Worm (Caenorhabditis elegans) whole organism, L2 larva: ENCODE data around the gene srh-18.

Experiments used
- F13H6.1 ChIP-seq: sonication (generic microtip); optimal IDR thresholded peaks from 2 replicates; lab custom pipeline; 2016; ENCODE audit warnings: missing genetic modification characterization, missing compliant biosample characterization
- Y55F3AM.14 ChIP-seq: fragments of 200-800 bp; sonication (Bioruptor generic); optimal IDR thresholded peaks from 2 replicates; lab custom pipeline; 2018; ENCODE audit warnings: mild to moderate bottlenecking, missing genetic modification characterization, missing compliant biosample characterization
- ZK546.5 ChIP-seq: sonication (generic microtip); optimal IDR thresholded peaks from 2 replicates; lab custom pipeline; 2017; ENCODE audit warnings: missing biosample characterization, missing genetic modification characterization
- alr-1 ChIP-seq: fragments of 150-350 bp; optimal IDR thresholded peaks from 2 replicates; lab custom pipeline; 2014; ENCODE audit warnings: missing biosample characterization, missing genetic modification characterization
- ama-1 ChIP-seq: fragments of 150-350 bp; optimal IDR thresholded peaks from 2 replicates; lab custom pipeline; 2018; ENCODE audit warnings: inconsistent platforms
- ceh-16 ChIP-seq: fragments of 150-350 bp; optimal IDR thresholded peaks from 2 replicates; lab custom pipeline; 2014; ENCODE audit warnings: missing biosample characterization, missing genetic modification characterization
- ceh-82 ChIP-seq: fragments of 150-350 bp; optimal IDR thresholded peaks from 2 replicates; lab custom pipeline; 2014; ENCODE audit warnings: missing biosample characterization, missing genetic modification characterization
- egl-27 ChIP-seq: sonication (generic microtip); optimal IDR thresholded peaks from 3 replicates; lab custom pipeline; 2017; ENCODE audit warnings: missing biosample characterization, missing genetic modification reagents, missing genetic modification characterization
- elt-1 ChIP-seq: fragments of 150-350 bp; optimal IDR thresholded peaks from 2 replicates; lab custom pipeline; 2014; ENCODE audit warnings: missing biosample characterization, missing genetic modification characterization
- elt-3 ChIP-seq: sonication (generic microtip); optimal IDR thresholded peaks from 2 replicates; lab custom pipeline; 2017; ENCODE audit warnings: missing biosample characterization, missing genetic modification characterization
- fos-1 ChIP-seq: fragments of 150-350 bp; optimal IDR thresholded peaks from 2 replicates; lab custom pipeline; 2014; ENCODE audit warnings: missing biosample characterization, missing genetic modification characterization
- gmeb-1 ChIP-seq: fragments of 150-350 bp; optimal IDR thresholded peaks from 2 replicates; lab custom pipeline; 2014; ENCODE audit warnings: missing biosample characterization, missing genetic modification characterization
- lin-11 ChIP-seq: fragments of 150-350 bp; sonication (generic microtip); optimal IDR thresholded peaks from 2 replicates; lab custom pipeline; 2014; ENCODE audit warnings: missing biosample characterization, missing genetic modification characterization, inconsistent platforms, mixed read lengths
- lin-13 ChIP-seq: fragments of 150-350 bp; optimal IDR thresholded peaks from 2 replicates; lab custom pipeline; 2014; ENCODE audit warnings: missing biosample characterization, missing genetic modification reagents, missing genetic modification characterization
- lin-39 ChIP-seq: fragments of 150-350 bp; optimal IDR thresholded peaks from 2 replicates; lab custom pipeline; 2014; ENCODE audit warnings: missing biosample characterization, missing genetic modification reagents, missing genetic modification characterization
- lsy-2 ChIP-seq, 2 experiments: fragments of 150-350 bp in 1 of 2; sonication (generic microtip) in 1 of 2; optimal IDR thresholded peaks; 2 replicates each; lab custom pipeline; 2014 to 2017; ENCODE audit warnings: missing biosample characterization in 2 of 2, missing genetic modification characterization in 2 of 2
- mbf-1 ChIP-seq: sonication (generic microtip); optimal IDR thresholded peaks from 2 replicates; lab custom pipeline; 2017; ENCODE audit warnings: missing biosample characterization, missing genetic modification characterization
- nhr-11 ChIP-seq: fragments of 150-350 bp; optimal IDR thresholded peaks from 2 replicates; lab custom pipeline; 2014; ENCODE audit warnings: missing biosample characterization, missing genetic modification characterization
- nhr-21 ChIP-seq: fragments of 150-350 bp; optimal IDR thresholded peaks from 2 replicates; lab custom pipeline; 2014; ENCODE audit warnings: missing biosample characterization, missing genetic modification characterization
- nhr-23 ChIP-seq: fragments of 150-350 bp; optimal IDR thresholded peaks from 2 replicates; lab custom pipeline; 2014; ENCODE audit warnings: missing biosample characterization, missing genetic modification reagents, missing genetic modification characterization
- nhr-237 ChIP-seq: fragments of 150-350 bp; optimal IDR thresholded peaks from 2 replicates; lab custom pipeline; 2014; ENCODE audit warnings: missing biosample characterization, missing genetic modification characterization
- nhr-6 ChIP-seq: fragments of 150-350 bp; optimal IDR thresholded peaks from 2 replicates; lab custom pipeline; 2014; ENCODE audit warnings: missing biosample characterization, missing genetic modification characterization
- nhr-77 ChIP-seq: fragments of 150-350 bp; optimal IDR thresholded peaks from 2 replicates; lab custom pipeline; 2014; ENCODE audit warnings: missing biosample characterization, missing genetic modification characterization
- sem-4 ChIP-seq: fragments of 150-350 bp; optimal IDR thresholded peaks from 2 replicates; lab custom pipeline; 2014; ENCODE audit warnings: missing biosample characterization, missing genetic modification reagents, missing genetic modification characterization
- skn-1 ChIP-seq: sonication (generic microtip); optimal IDR thresholded peaks from 2 replicates; lab custom pipeline; 2017; ENCODE audit warnings: missing biosample characterization, missing genetic modification characterization
- sma-9 ChIP-seq, 2 experiments: fragments of 150-350 bp in 1 of 2; sonication (generic microtip) in 1 of 2; optimal IDR thresholded peaks; 2 replicates each; lab custom pipeline; 2014 to 2016; ENCODE audit warnings: missing genetic modification characterization in 2 of 2, mild to moderate bottlenecking in 1 of 2, missing biosample characterization in 1 of 2, missing compliant biosample characterization in 1 of 2, missing genetic modification reagents in 1 of 2, moderate library complexity in 1 of 2
- unc-62 ChIP-seq: fragments of 150-350 bp; optimal IDR thresholded peaks from 2 replicates; lab custom pipeline; 2014; ENCODE audit warnings: missing biosample characterization, missing genetic modification reagents, missing genetic modification characterization
- zag-1 ChIP-seq: fragments of 150-350 bp; optimal IDR thresholded peaks from 2 replicates; lab custom pipeline; 2014; ENCODE audit warnings: missing biosample characterization, missing genetic modification characterization
- ztf-11 ChIP-seq: sonication (generic microtip); optimal IDR thresholded peaks from 2 replicates; lab custom pipeline; 2017; ENCODE audit warnings: missing biosample characterization, missing genetic modification characterization

Gene srh-18

DNA sequence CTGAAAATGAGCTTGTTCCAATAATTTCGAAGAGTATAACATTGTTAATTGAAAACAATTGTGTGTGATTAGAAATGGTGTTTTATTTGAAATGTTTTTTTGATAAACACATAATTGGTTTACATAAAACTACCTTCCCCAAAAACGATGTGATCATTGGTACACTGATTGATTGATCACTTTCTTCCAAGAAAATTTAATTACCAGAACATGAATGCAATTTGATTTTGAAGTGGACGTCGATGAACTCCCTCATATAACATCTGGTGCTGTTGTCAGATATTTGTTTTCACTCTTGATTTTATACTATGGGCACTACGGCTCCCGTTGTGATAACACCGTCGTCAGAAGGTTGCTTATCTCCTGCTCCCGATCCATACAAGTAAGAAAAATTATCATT lies 2.4 kb downstream of the srh-18 start, which contains the start of gene srh-15:
Gene srh-15 (plus strand): TSS at position 301 of the 400 bp plus-strand sequence.
- TF ChIP-seq skn-1 (tag; lab: Kevin White, UChicago) = no peak
- no peak for TF ChIP-seq ceh-16 (tag; lab: Kevin White, UChicago)
- no peak for TF ChIP-seq nhr-6 (tag; lab: Kevin White, UChicago)
- TF ChIP-seq, all 48 proteins: peak for 0

DNA sequence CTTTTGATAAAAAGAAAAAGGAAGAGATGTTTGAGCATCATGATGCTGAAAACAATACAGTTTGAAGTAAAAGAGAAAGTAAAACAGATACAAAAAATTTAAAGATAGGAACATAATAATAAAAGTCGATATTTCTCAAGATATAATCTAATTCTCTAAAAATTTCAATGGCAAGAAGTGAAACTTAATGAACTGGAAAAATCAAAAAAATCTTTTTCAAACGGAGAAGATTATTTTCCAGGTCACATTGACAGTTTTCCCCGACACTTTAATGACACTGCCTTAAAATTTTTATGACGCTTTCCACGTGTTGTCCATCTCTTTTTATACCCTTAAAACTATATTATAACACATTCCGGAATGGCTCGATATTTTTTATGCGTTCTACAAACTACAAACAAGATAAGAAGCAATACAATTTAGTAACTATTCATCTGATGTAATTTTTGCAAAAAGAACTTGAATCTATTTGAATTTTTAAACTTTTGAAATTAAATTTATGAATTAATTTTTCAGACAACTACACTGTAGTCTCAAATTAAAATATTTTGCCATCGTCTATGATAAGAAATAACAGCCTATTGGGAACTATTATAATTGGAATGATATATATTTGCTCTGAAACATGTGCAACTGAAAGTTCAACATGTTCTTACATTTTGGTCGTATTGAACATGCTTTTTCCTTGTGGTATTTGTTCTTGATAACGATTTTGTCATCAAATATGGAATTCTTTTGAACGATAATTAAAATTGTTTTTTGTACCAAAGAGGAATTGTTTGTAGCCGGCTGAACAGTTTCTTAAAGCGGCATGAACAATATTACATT lies 6.9 kb downstream of the srh-18 start, which contains the start of gene C50B6.7:
Gene C50B6.7 (minus strand): TSS at position 51 of the 828 bp plus-strand sequence.
- TF ChIP-seq sma-9 (GFP tag; optimal IDR thresholded peaks at IDR 0.05; lab: Kevin White, UChicago) (peak; percentile 1), sma-9 (tag; optimal IDR thresholded peaks at IDR 0.05; lab: Kevin White, UChicago) (no peak), fos-1 (tag; lab: Kevin White, UChicago) (peak; percentile 36), lin-13 (GFP tag; lab: Kevin White, UChicago) (no peak)

DNA sequence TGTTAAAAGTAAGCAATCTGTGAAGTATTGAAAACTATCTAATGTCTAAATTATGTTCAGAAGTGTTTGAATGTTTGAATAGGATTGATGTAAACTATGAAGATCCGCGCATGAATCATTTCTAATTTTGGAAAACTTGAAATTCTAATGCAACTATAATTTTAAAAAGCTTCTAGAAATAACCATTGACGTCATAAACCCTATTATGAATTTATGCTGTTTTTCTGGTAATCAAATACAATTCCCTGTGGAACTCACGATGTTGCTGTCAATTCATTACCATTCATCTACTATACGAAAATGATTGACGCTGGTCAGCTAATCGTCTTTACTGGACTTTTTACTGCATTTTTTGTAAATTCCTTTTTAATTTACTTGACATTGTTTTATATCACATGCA lies 9.2 kb downstream of the srh-18 start, which contains the start of gene str-37:
Gene str-37 (plus strand): TSS at position 301 of the 400 bp plus-strand sequence.
- no peak for TF ChIP-seq elt-3
- no peak for TF ChIP-seq skn-1 (tag; lab: Kevin White, UChicago)
- no peak for TF ChIP-seq lin-39
- TF ChIP-seq ama-1 (lab: Kevin White, UChicago) = no peak
- no peak for TF ChIP-seq sma-9 (GFP tag; optimal IDR thresholded peaks at IDR 0.05; lab: Kevin White, UChicago)
- no peak for TF ChIP-seq sma-9 (tag; optimal IDR thresholded peaks at IDR 0.05; lab: Kevin White, UChicago)
- no peak for TF ChIP-seq nhr-23
- TF ChIP-seq nhr-21 (tag; lab: Kevin White, UChicago) = no peak
- no peak for TF ChIP-seq Y55F3AM.14 (GFP tag; lab: Kevin White, UChicago)
- no peak for TF ChIP-seq F13H6.1 (tag; lab: Kevin White, UChicago)
- no peak for TF ChIP-seq nhr-6 (tag; lab: Kevin White, UChicago)
- no peak for TF ChIP-seq gmeb-1 (tag; lab: Kevin White, UChicago)
- TF ChIP-seq ZK546.5 (tag; lab: Kevin White, UChicago) = no peak
- TF ChIP-seq unc-62 (GFP tag; lab: Kevin White, UChicago) = no peak
- TF ChIP-seq egl-27 (tag; lab: Kevin White, UChicago) = no peak
- TF ChIP-seq lin-11 = no peak
- TF ChIP-seq sem-4 (tag; lab: Kevin White, UChicago) = no peak
- no peak for TF ChIP-seq zag-1 (tag; lab: Kevin White, UChicago)
- no peak for TF ChIP-seq nhr-237 (tag; lab: Kevin White, UChicago)
- TF ChIP-seq lin-13 (GFP tag; lab: Kevin White, UChicago) = no peak
- no peak for TF ChIP-seq lsy-2 (tag; optimal IDR thresholded peaks at IDR 0.05; lab: Kevin White, UChicago)

DNA sequence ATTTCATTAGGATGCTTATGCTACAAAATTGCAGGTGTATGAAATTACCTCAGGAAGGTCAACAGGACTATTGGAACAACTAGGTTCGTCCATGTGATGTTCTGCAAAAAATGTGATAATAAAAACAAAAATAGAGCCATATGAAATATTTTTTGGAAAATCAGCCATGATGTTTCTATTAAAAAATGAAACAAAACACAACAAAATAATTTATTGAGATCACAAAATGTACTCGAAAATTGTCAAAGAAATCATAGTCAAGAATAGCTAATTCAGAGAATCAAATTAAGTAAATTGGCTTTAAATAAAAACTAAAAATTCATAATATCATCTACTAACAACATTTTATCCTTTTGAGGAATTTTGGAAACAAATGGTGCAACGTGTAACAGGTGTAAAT lies 12.7 kb downstream of the srh-18 start, which contains the start of gene nhr-129:
Gene nhr-129 (minus strand): TSS at position 101 of the 400 bp plus-strand sequence.
- no peak for TF ChIP-seq ztf-11
- no peak for TF ChIP-seq nhr-77 (tag; lab: Kevin White, UChicago)
- no peak for TF ChIP-seq mbf-1 (tag; lab: Kevin White, UChicago)
- TF ChIP-seq zag-1 (tag; lab: Kevin White, UChicago) = no peak
- no peak for TF ChIP-seq elt-3
- TF ChIP-seq nhr-11 (tag; lab: Kevin White, UChicago) = no peak

DNA sequence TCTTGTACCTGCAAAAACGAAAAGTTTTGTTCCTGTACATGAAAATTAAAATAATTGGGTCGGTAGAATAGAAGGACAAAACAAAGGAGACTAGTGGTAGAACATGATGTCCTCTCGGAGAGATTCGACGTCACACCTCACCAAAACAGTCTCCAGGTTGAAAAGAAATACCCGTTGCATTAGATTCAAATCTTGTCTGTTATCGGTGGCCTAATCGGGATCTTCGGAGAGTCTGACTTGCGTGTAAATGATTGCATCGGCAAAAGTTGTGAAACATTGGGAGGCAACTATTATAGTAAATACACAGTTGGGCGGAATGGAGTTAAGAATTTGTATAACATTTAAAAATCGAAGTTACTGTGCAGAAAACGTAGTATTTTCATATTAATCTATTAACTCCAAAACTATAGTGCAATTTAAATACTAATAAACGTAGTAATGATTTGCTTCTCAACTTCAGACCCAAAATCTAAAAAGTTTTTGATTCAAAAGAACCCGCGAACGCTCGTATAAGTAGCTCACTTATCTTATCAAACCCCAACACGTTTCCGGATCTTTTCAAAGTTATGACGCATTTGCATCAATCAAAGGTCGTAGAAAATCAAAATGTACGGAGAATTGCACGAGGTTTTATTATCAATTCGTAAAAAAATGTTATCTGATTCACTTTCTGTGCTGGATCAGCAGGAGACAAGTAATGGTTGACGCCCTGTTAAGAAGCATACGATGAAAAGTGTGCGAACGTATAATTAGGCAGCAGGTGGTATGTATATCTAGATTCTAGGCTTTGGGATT lies 15.3 kb downstream of the srh-18 start, which contains the start of gene nhr-168:
Gene nhr-168 (minus strand): TSS at position 486 of the 795 bp plus-strand sequence.
- TF ChIP-seq elt-1 (tag; lab: Kevin White, UChicago) (peak; percentile 92), nhr-21 (tag; lab: Kevin White, UChicago) (no peak), ceh-82 (tag; lab: Kevin White, UChicago) (no peak), fos-1 (tag; lab: Kevin White, UChicago) (peak; percentile 65), ztf-11 (no peak), nhr-11 (tag; lab: Kevin White, UChicago) (no peak), nhr-23 (peak; percentile 80), sma-9 (GFP tag; optimal IDR thresholded peaks at IDR 0.05; lab: Kevin White, UChicago) (peak; percentile 80), sma-9 (tag; optimal IDR thresholded peaks at IDR 0.05; lab: Kevin White, UChicago) (no peak), alr-1 (tag; lab: Kevin White, UChicago) (no peak), ceh-16 (tag; lab: Kevin White, UChicago) (peak; percentile 66)
